Worm (Caenorhabditis elegans) whole organism, L4 larva: Measurements from ENCODE around the gene abhd-14.

Experiments
- D1046.2 ChIP-seq: fragments of 200-800 bp; sonication (Bioruptor generic); IDR thresholded peaks from 2 replicates; pipeline ENCODE4 v1.3.6; 2022; ENCODE audit warnings: missing genetic modification characterization, missing compliant biosample characterization
- F26F4.8 ChIP-seq: fragments of 200-800 bp; sonication (Bioruptor generic); conservative IDR thresholded peaks from 2 replicates; pipeline ENCODE4 v1.3.6; 2022; ENCODE audit warnings: missing genetic modification characterization, missing compliant biosample characterization
- R02D3.7 ChIP-seq: fragments of 150-350 bp; sonication (generic microtip); optimal IDR thresholded peaks from 3 replicates; lab custom pipeline; 2014; ENCODE audit warnings: missing biosample characterization, missing genetic modification characterization
- T20F7.1 ChIP-seq: fragments of 200-800 bp; sonication (Bioruptor generic); optimal IDR thresholded peaks from 2 replicates; lab custom pipeline; 2018; ENCODE audit warnings: mild to moderate bottlenecking, missing genetic modification characterization, missing compliant biosample characterization
- T26A8.4 ChIP-seq: fragments of 200-800 bp; sonication (Bioruptor generic); IDR thresholded peaks from 2 replicates; pipeline ENCODE4 v1.3.6; 2022; ENCODE audit warnings: missing genetic modification characterization, missing compliant biosample characterization
- Y48G9A.11 ChIP-seq: fragments of 200-800 bp; sonication (Bioruptor generic); IDR thresholded peaks from 2 replicates; pipeline ENCODE4 v1.3.6; 2022; ENCODE audit warnings: missing genetic modification reagents, missing genetic modification characterization, missing compliant biosample characterization
- aha-1 ChIP-seq: fragments of 150-350 bp; peaks from one replicate; lab custom pipeline; 2014; ENCODE audit warnings: missing biosample characterization, missing genetic modification characterization
- aly-2 ChIP-seq: sonication (generic microtip); optimal IDR thresholded peaks from 2 replicates; lab custom pipeline; 2018; ENCODE audit warnings: missing biosample characterization, missing genetic modification characterization
- ceh-20 ChIP-seq: fragments of 200-800 bp; sonication (Bioruptor generic); IDR thresholded peaks from 2 replicates; pipeline ENCODE4 v1.3.6; 2022; ENCODE audit warnings: missing genetic modification reagents, missing genetic modification characterization, missing compliant biosample characterization
- ceh-28 ChIP-seq: fragments of 150-350 bp; optimal IDR thresholded peaks from 2 replicates; lab custom pipeline; 2014; ENCODE audit warnings: missing biosample characterization, missing genetic modification reagents, missing genetic modification characterization
- ceh-82 ChIP-seq: sonication (generic microtip); optimal IDR thresholded peaks from 2 replicates; lab custom pipeline; 2017; ENCODE audit warnings: missing biosample characterization, missing genetic modification characterization
- cey-2 ChIP-seq: sonication (generic microtip); optimal IDR thresholded peaks from 3 replicates; lab custom pipeline; 2017; ENCODE audit warnings: missing genetic modification characterization, mild to moderate bottlenecking, missing compliant biosample characterization, antibody characterized with exemption, borderline replicate concordance; ENCODE audit not compliant: insufficient read depth
- daf-12 ChIP-seq: fragments of 150-350 bp; optimal IDR thresholded peaks from 2 replicates; lab custom pipeline; 2014; ENCODE audit warnings: missing biosample characterization, missing genetic modification reagents, missing genetic modification characterization
- daf-16 ChIP-seq, 3 experiments: sonication (generic microtip); optimal IDR thresholded peaks; 2 replicates each; lab custom pipeline; 2016 to 2017; ENCODE audit warnings: missing genetic modification characterization in 3 of 3, missing genetic modification reagents in 3 of 3, mild to moderate bottlenecking in 2 of 3, missing compliant biosample characterization in 2 of 3, missing biosample characterization in 1 of 3, moderate library complexity in 1 of 3
- daf-8 ChIP-seq: fragments of 200-800 bp; sonication (Bioruptor generic); IDR thresholded peaks from 2 replicates; pipeline ENCODE4 v1.3.6; 2022; ENCODE audit warnings: missing genetic modification characterization, missing compliant biosample characterization
- dmd-8 ChIP-seq: fragments of 200-800 bp; sonication (Bioruptor generic); IDR thresholded peaks from 2 replicates; pipeline ENCODE4 v1.3.6; 2022; ENCODE audit warnings: missing genetic modification characterization, missing compliant biosample characterization
- dve-1 ChIP-seq: sonication (generic microtip); optimal IDR thresholded peaks from 2 replicates; lab custom pipeline; 2017; ENCODE audit warnings: antibody characterized with exemption, mild to moderate bottlenecking, missing genetic modification characterization, missing compliant biosample characterization; ENCODE audit not compliant: insufficient read depth
- gei-8 ChIP-seq: fragments of 200-800 bp; sonication (Bioruptor generic); optimal IDR thresholded peaks from 2 replicates; lab custom pipeline; 2018; ENCODE audit warnings: mild to moderate bottlenecking, missing genetic modification characterization, missing compliant biosample characterization
- hlh-30 ChIP-seq: sonication (generic microtip); optimal IDR thresholded peaks from 2 replicates; lab custom pipeline; 2017; ENCODE audit warnings: antibody characterized with exemption, mild to moderate bottlenecking, missing genetic modification characterization, missing compliant biosample characterization; ENCODE audit not compliant: insufficient read depth
- lin-15B ChIP-seq: fragments of 150-350 bp; sonication (generic microtip); optimal IDR thresholded peaks from 3 replicates; lab custom pipeline; 2014; ENCODE audit warnings: missing biosample characterization, missing genetic modification characterization
- lin-29 ChIP-seq: fragments of 200-800 bp; sonication (Bioruptor generic); IDR thresholded peaks from 2 replicates; pipeline ENCODE4 v1.3.6; 2022; ENCODE audit warnings: missing genetic modification reagents, missing genetic modification characterization, missing compliant biosample characterization
- lin-39 ChIP-seq: fragments of 150-350 bp; optimal IDR thresholded peaks from 2 replicates; lab custom pipeline; 2014; ENCODE audit warnings: missing biosample characterization, missing genetic modification reagents, missing genetic modification characterization
- madf-5 ChIP-seq, 2 experiments: fragments of 200-800 bp; sonication (Bioruptor generic); IDR thresholded peaks; 2 replicates each; pipeline ENCODE4 v1.3.6; 2022; ENCODE audit warnings: missing compliant biosample characterization in 2 of 2, missing genetic modification characterization in 2 of 2
- madf-9 ChIP-seq: fragments of 200-800 bp; sonication (Bioruptor generic); conservative IDR thresholded peaks from 2 replicates; pipeline ENCODE4 v1.3.6; 2022; ENCODE audit warnings: missing genetic modification reagents, missing genetic modification characterization, missing compliant biosample characterization
- mdl-1 ChIP-seq, 2 experiments: fragments of 150-350 bp in 1 of 2; sonication (generic microtip) in 1 of 2; optimal IDR thresholded peaks; 2 replicates each; lab custom pipeline; 2014 to 2017; ENCODE audit warnings: missing biosample characterization in 2 of 2, missing genetic modification characterization in 2 of 2
- mep-1 ChIP-seq: fragments of 150-350 bp; sonication (generic microtip); optimal IDR thresholded peaks from 3 replicates; lab custom pipeline; 2014; ENCODE audit warnings: missing biosample characterization, missing genetic modification characterization
- mxl-3 ChIP-seq: fragments of 200-800 bp; sonication (Bioruptor generic); optimal IDR thresholded peaks from 2 replicates; lab custom pipeline; 2018; ENCODE audit warnings: mild to moderate bottlenecking, missing genetic modification characterization, missing compliant biosample characterization
- nhr-10 ChIP-seq: fragments of 150-350 bp; optimal IDR thresholded peaks from 2 replicates; lab custom pipeline; 2014; ENCODE audit warnings: missing biosample characterization, missing genetic modification characterization
- nhr-25 ChIP-seq: sonication (generic microtip); optimal IDR thresholded peaks from 2 replicates; lab custom pipeline; 2017; ENCODE audit warnings: missing genetic modification characterization, mild to moderate bottlenecking, missing compliant biosample characterization, antibody characterized with exemption, moderate library complexity, borderline replicate concordance; ENCODE audit not compliant: insufficient read depth
- nhr-28 ChIP-seq: fragments of 150-350 bp; optimal IDR thresholded peaks from 2 replicates; lab custom pipeline; 2014; ENCODE audit warnings: missing biosample characterization, missing genetic modification characterization
- nhr-42 ChIP-seq: fragments of 200-800 bp; sonication (Bioruptor generic); IDR thresholded peaks from 2 replicates; pipeline ENCODE4 v1.3.6; 2022; ENCODE audit warnings: missing genetic modification characterization, missing compliant biosample characterization
- nhr-48 ChIP-seq: sonication (generic microtip); optimal IDR thresholded peaks from 2 replicates; lab custom pipeline; 2016; ENCODE audit warnings: mild to moderate bottlenecking, missing genetic modification characterization, missing compliant biosample characterization
- nhr-6 ChIP-seq: fragments of 150-350 bp; optimal IDR thresholded peaks from 2 replicates; lab custom pipeline; 2014; ENCODE audit warnings: missing biosample characterization, missing genetic modification characterization
- nhr-76 ChIP-seq: fragments of 150-350 bp; optimal IDR thresholded peaks from 2 replicates; lab custom pipeline; 2014; ENCODE audit warnings: missing biosample characterization, missing genetic modification characterization
- nhr-77 ChIP-seq: fragments of 150-350 bp; optimal IDR thresholded peaks from 2 replicates; lab custom pipeline; 2014; ENCODE audit warnings: missing biosample characterization, missing genetic modification characterization
- php-3 ChIP-seq: fragments of 200-800 bp; sonication (Bioruptor generic); IDR thresholded peaks from 2 replicates; pipeline ENCODE4 v1.3.6; 2022; ENCODE audit warnings: missing genetic modification reagents, missing genetic modification characterization, missing compliant biosample characterization
- rbr-2 ChIP-seq: sonication (generic microtip); optimal IDR thresholded peaks from 2 replicates; lab custom pipeline; 2016; ENCODE audit warnings: missing genotype, missing genetic modification characterization, missing compliant biosample characterization
- saeg-2 ChIP-seq: fragments of 200-800 bp; sonication (Bioruptor generic); IDR thresholded peaks from 2 replicates; pipeline ENCODE4 v1.3.6; 2022; ENCODE audit warnings: missing genetic modification reagents, missing genetic modification characterization, missing compliant biosample characterization
- set-16 ChIP-seq: fragments of 200-800 bp; sonication (Bioruptor generic); IDR thresholded peaks from 2 replicates; pipeline ENCODE4 v1.3.6; 2022; ENCODE audit warnings: missing genetic modification reagents, missing genetic modification characterization, missing compliant biosample characterization
- snpc-1.2 ChIP-seq: fragments of 200-800 bp; sonication (Bioruptor generic); IDR thresholded peaks from 2 replicates; pipeline ENCODE4 v1.3.6; 2022; ENCODE audit warnings: missing genetic modification reagents, missing genetic modification characterization, missing compliant biosample characterization
- snpc-4 ChIP-seq: fragments of 150-350 bp; optimal IDR thresholded peaks from 2 replicates; lab custom pipeline; 2014; ENCODE audit warnings: missing biosample characterization, missing genetic modification characterization
- spr-1 ChIP-seq: sonication (generic microtip); optimal IDR thresholded peaks from 2 replicates; lab custom pipeline; 2016; ENCODE audit warnings: mild to moderate bottlenecking, missing genetic modification characterization, missing compliant biosample characterization
- tag-97 ChIP-seq: fragments of 200-800 bp; sonication (Bioruptor generic); IDR thresholded peaks from 2 replicates; pipeline ENCODE4 v1.3.6; 2022; ENCODE audit warnings: missing genetic modification characterization, missing compliant biosample characterization
- unc-39 ChIP-seq: sonication (generic microtip); optimal IDR thresholded peaks from 2 replicates; lab custom pipeline; 2017; ENCODE audit warnings: missing biosample characterization, missing genetic modification characterization
- vab-7 ChIP-seq: fragments of 200-800 bp; sonication (Bioruptor generic); IDR thresholded peaks from 2 replicates; pipeline ENCODE4 v1.3.6; 2022; ENCODE audit warnings: missing genetic modification reagents, missing genetic modification characterization, missing compliant biosample characterization
- zfp-2 ChIP-seq: sonication (generic microtip); optimal IDR thresholded peaks from 2 replicates; lab custom pipeline; 2016; ENCODE audit warnings: mild to moderate bottlenecking, missing genetic modification characterization, missing compliant biosample characterization
- zfp-3 ChIP-seq: fragments of 200-800 bp; sonication (Bioruptor generic); conservative IDR thresholded peaks from 2 replicates; pipeline ENCODE4 v1.3.6; 2022; ENCODE audit warnings: missing genetic modification reagents, missing genetic modification characterization, missing compliant biosample characterization
- zip-11 ChIP-seq: fragments of 200-800 bp; sonication (Bioruptor generic); IDR thresholded peaks from 2 replicates; pipeline ENCODE4 v1.3.6; 2022; ENCODE audit warnings: missing genetic modification characterization, missing compliant biosample characterization
- zip-2 ChIP-seq: fragments of 150-350 bp; optimal IDR thresholded peaks from 2 replicates; lab custom pipeline; 2014; ENCODE audit warnings: missing biosample characterization, missing genetic modification characterization
- ztf-11 ChIP-seq: fragments of 150-350 bp; optimal IDR thresholded peaks from 2 replicates; lab custom pipeline; 2014; ENCODE audit warnings: missing biosample characterization, missing genetic modification characterization
- ztf-7 ChIP-seq: fragments of 150-350 bp; optimal IDR thresholded peaks from 2 replicates; lab custom pipeline; 2014; ENCODE audit warnings: missing biosample characterization, missing genetic modification characterization

The abhd-14 gene

ce11 chrIV:991181-991642, 38.6 kb downstream of the abhd-14 start (continued):
- TF ChIP-seq R02D3.7, result peak; percentile 25
- no peak for TF ChIP-seq zfp-2 (tag; lab: Kevin White, UChicago)
- TF ChIP-seq tag-97 (GFP tag; lab: Robert Waterston, UW), result no peak
- no peak for TF ChIP-seq ztf-7
- TF ChIP-seq nhr-42 (GFP tag; lab: Robert Waterston, UW), result 0 out of 2 replicates have a peak, but pooled peaks have one; percentile 23
- TF ChIP-seq T20F7.1 (GFP tag; lab: Kevin White, UChicago), result no peak
- no peak for TF ChIP-seq lin-39 (tag; lab: Kevin White, UChicago)
- TF ChIP-seq ztf-11, result no peak
- no peak for TF ChIP-seq ceh-28
- peak; percentile 51 for TF ChIP-seq spr-1 (tag; lab: Kevin White, UChicago)
- no peak for TF ChIP-seq D1046.2
- TF ChIP-seq rbr-2 (tag; lab: Kevin White, UChicago), result no peak
- peak; percentile 85 for TF ChIP-seq T26A8.4 (GFP tag; lab: Robert Waterston, UW)
- peak; percentile 71; the same call in 1 of the 2 replicates for TF ChIP-seq F26F4.8 (GFP tag; lab: Robert Waterston, UW)
- peak; percentile 96 for TF ChIP-seq aha-1 (tag; lab: Kevin White, UChicago)
- no peak for TF ChIP-seq mdl-1 (tag; optimal IDR thresholded peaks at IDR 0.05; lab: Kevin White, UChicago)
- TF ChIP-seq mxl-3 (GFP tag; lab: Kevin White, UChicago), result no peak
- no peak for TF ChIP-seq hlh-30 (tag; lab: Kevin White, UChicago)
- no peak for TF ChIP-seq vab-7 (GFP tag; lab: Robert Waterston, UW)
- TF ChIP-seq zip-2, result no peak
- TF ChIP-seq dmd-8 (GFP tag; lab: Robert Waterston, UW), result no peak
- TF ChIP-seq zfp-3 (GFP tag; lab: Robert Waterston, UW), result peak; percentile 49; the same call in 1 of the 2 replicates
- no peak for TF ChIP-seq daf-16 (GFP tag; optimal IDR thresholded peaks at IDR 0.05; lab: Kevin White, UChicago)
- peak; percentile 30 for TF ChIP-seq daf-16 (tag; optimal IDR thresholded peaks at IDR 0.05; lab: Kevin White, UChicago)
- peak; percentile 79 for TF ChIP-seq snpc-4 (tag; lab: Kevin White, UChicago)
- no peak for TF ChIP-seq cey-2 (tag; lab: Kevin White, UChicago)
- TF ChIP-seq lin-15B, result no peak
- peak; percentile 18; the same call in 1 of the 2 replicates for TF ChIP-seq set-16
- TF ChIP-seq dve-1, result peak; percentile 35
- peak; percentile 51 for TF ChIP-seq gei-8 (GFP tag; lab: Kevin White, UChicago)
- TF ChIP-seq nhr-10, result no peak
- TF ChIP-seq unc-39 (tag; lab: Kevin White, UChicago), result no peak
- TF ChIP-seq nhr-6 (tag; lab: Kevin White, UChicago), result no peak
- no peak for TF ChIP-seq lin-29
- TF ChIP-seq snpc-1.2, result peak; percentile 74
- no peak for TF ChIP-seq nhr-28
- no peak for TF ChIP-seq nhr-77 (tag; lab: Kevin White, UChicago)
- no peak for TF ChIP-seq daf-12
- TF ChIP-seq php-3 (GFP tag; lab: Robert Waterston, UW), result no peak; the same call in 1 of the 2 replicates
- no peak for TF ChIP-seq saeg-2 (GFP tag; lab: Robert Waterston, UW)
- TF ChIP-seq zip-11 (GFP tag; lab: Robert Waterston, UW), result no peak
- TF ChIP-seq madf-5 (GFP tag; IDR thresholded peaks at IDR 0.05; lab: Robert Waterston, UW), result no peak
- TF ChIP-seq ceh-82, result no peak
- TF ChIP-seq daf-8 (GFP tag; lab: Robert Waterston, UW), result no peak
- no peak for TF ChIP-seq nhr-76 (tag; lab: Kevin White, UChicago)
- no peak for TF ChIP-seq ceh-20 (GFP tag; lab: Robert Waterston, UW)
- TF ChIP-seq aly-2 (tag; lab: Kevin White, UChicago), result no peak
- TF ChIP-seq Y48G9A.11 (GFP tag; lab: Robert Waterston, UW), result peak; percentile 88
- TF ChIP-seq nhr-25 (tag; lab: Kevin White, UChicago), result no peak
- TF ChIP-seq madf-9 (GFP tag; lab: Robert Waterston, UW), result no peak
- peak; percentile 36 for TF ChIP-seq mep-1 (tag; lab: Kevin White, UChicago)
- TF ChIP-seq nhr-48 (tag; lab: Kevin White, UChicago), result no peak
